Fruit fly (Drosophila melanogaster): ENCODE results near the gene CG12020.

The CG12020 gene

DNA sequence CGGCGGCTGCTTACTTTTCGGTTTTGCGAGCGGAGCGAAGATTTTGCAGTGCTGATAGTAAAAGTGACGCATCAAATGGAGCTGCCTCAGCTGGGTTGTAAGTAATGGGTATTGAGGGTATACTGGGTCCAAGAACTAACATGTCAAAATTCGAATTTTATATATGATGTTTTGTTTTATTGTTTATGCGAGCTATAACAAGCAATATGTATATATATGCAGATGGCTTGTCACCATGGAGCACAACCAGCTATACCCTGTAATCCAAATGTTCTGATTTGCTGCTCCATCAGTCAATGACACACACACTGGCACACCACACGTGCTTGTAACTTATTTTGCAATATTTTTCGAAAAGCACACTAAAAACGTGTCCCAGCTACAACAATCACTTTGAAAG is 32.4 kb downstream of the CG12020 start:
- peak; percentile 50 for TF ChIP-seq CG6792 (GFP tag; optimal IDR thresholded peaks at IDR 0.05)
- TF ChIP-seq Eip93F (GFP tag; optimal IDR thresholded peaks at IDR 0.05), result no peak
- TF ChIP-seq CG6854 (GFP tag; optimal IDR thresholded peaks at IDR 0.05), result no peak
- TF ChIP-seq CG9139 (GFP tag; optimal IDR thresholded peaks at IDR 0.05), result no peak
- TF ChIP-seq Met (GFP tag; optimal IDR thresholded peaks at IDR 0.05), result peak; percentile 79
- TF ChIP-seq Sox102F (GFP tag; optimal IDR thresholded peaks at IDR 0.05), result peak; percentile 69
- TF ChIP-seq esn (GFP tag; optimal IDR thresholded peaks at IDR 0.05), result peak; percentile 70
- TF ChIP-seq ss (GFP tag; optimal IDR thresholded peaks at IDR 0.05), result peak in 1 of 2 experiments; percentile 11
- TF ChIP-seq acj6 (GFP tag; optimal IDR thresholded peaks at IDR 0.05), result peak; percentile 77
- TF ChIP-seq Sox14 (GFP tag; optimal IDR thresholded peaks at IDR 0.05), result peak; percentile 80
- peak; percentile 57; the same call in 1 of the 3 replicates for TF ChIP-seq CG8119 (GFP tag; IDR thresholded peaks at IDR 0.05)
- TF ChIP-seq CG10669 (GFP tag; optimal IDR thresholded peaks at IDR 0.05), result peak; percentile 4
- peak; percentile 9 for TF ChIP-seq dac (GFP tag; optimal IDR thresholded peaks at IDR 0.05)
- TF ChIP-seq CG6163 (GFP tag; IDR thresholded peaks at IDR 0.05), result peak; percentile 84
- TF ChIP-seq CG11762 (GFP tag; optimal IDR thresholded peaks at IDR 0.05; ENCODE audit: insufficient read depth), result peak; percentile 34
- TF ChIP-seq Smox (GFP tag; optimal IDR thresholded peaks at IDR 0.05), result peak; percentile 71
- peak; percentile 87 for TF ChIP-seq eg (GFP tag; IDR thresholded peaks at IDR 0.05)
- peak; percentile 68 for TF ChIP-seq Lpt (GFP tag; optimal IDR thresholded peaks at IDR 0.05)
- no peak for TF ChIP-seq CG11902 (GFP tag; optimal IDR thresholded peaks at IDR 0.05)
- peak; percentile 71 for TF ChIP-seq CG32006 (GFP tag; optimal IDR thresholded peaks at IDR 0.05)
- TF ChIP-seq CG8319 (GFP tag; optimal IDR thresholded peaks at IDR 0.05), result no peak
- TF ChIP-seq CG6808 (GFP tag; optimal IDR thresholded peaks at IDR 0.05), result peak; percentile 28
- TF ChIP-seq CG31627 (GFP tag; optimal IDR thresholded peaks at IDR 0.05), result peak; percentile 73
- peak; percentile 30 for TF ChIP-seq CG1621 (tag; optimal IDR thresholded peaks at IDR 0.05)
- peak; percentile 38 for TF ChIP-seq CG8632 (GFP tag; optimal IDR thresholded peaks at IDR 0.05)
- no peak for TF ChIP-seq Blimp-1 (GFP tag; optimal IDR thresholded peaks at IDR 0.05)
- TF ChIP-seq salr (GFP tag; optimal IDR thresholded peaks at IDR 0.05), result peak in 1 of 2 experiments; percentile 69
- peak; percentile 51 for TF ChIP-seq CG34406 (GFP tag; optimal IDR thresholded peaks at IDR 0.05)
- TF ChIP-seq topi (GFP tag; optimal IDR thresholded peaks at IDR 0.05), result peak; percentile 60
- peak; percentile 57 for TF ChIP-seq CG3032 (tag; optimal IDR thresholded peaks at IDR 0.05)
- TF ChIP-seq Ets21C (GFP tag; optimal IDR thresholded peaks at IDR 0.05), result peak; percentile 47
- no peak for TF ChIP-seq fd85E (GFP tag; optimal IDR thresholded peaks at IDR 0.05)
- TF ChIP-seq CG16779 (tag; optimal IDR thresholded peaks at IDR 0.05), result peak; percentile 16
- TF ChIP-seq Ets96B (tag; optimal IDR thresholded peaks at IDR 0.05), result peak; percentile 43
- TF ChIP-seq lz (GFP tag; optimal IDR thresholded peaks at IDR 0.05), result peak; percentile 71
- TF ChIP-seq CG11294 (GFP tag; IDR thresholded peaks at IDR 0.05), result peak; percentile 74
- TF ChIP-seq Hr39 (GFP tag; optimal IDR thresholded peaks at IDR 0.05), result peak; percentile 81
- peak; percentile 83 for TF ChIP-seq Eip78C (GFP tag)
- peak; percentile 77 for TF ChIP-seq OdsH (GFP tag; optimal IDR thresholded peaks at IDR 0.05)
- peak; percentile 53 for TF ChIP-seq CG6276 (GFP tag; optimal IDR thresholded peaks at IDR 0.05)
- TF ChIP-seq CG3919 (GFP tag; optimal IDR thresholded peaks at IDR 0.05), result peak; percentile 63
- TF ChIP-seq fkh (GFP tag; optimal IDR thresholded peaks at IDR 0.05), result no peak
- peak; percentile 28 for TF ChIP-seq Sox15 (GFP tag; optimal IDR thresholded peaks at IDR 0.05)
- peak; percentile 38 for TF ChIP-seq CG7368 (GFP tag; optimal IDR thresholded peaks at IDR 0.05)
- peak; percentile 56 for TF ChIP-seq Hr4 (GFP tag; optimal IDR thresholded peaks at IDR 0.05)
- peak; percentile 59 for TF ChIP-seq vri (GFP tag; optimal IDR thresholded peaks at IDR 0.05)
- TF ChIP-seq svp (GFP tag), result peak; percentile 81
- peak; percentile 78 for TF ChIP-seq CG15336 (GFP tag; IDR thresholded peaks at IDR 0.05)
- peak; percentile 50 for TF ChIP-seq CG4318 (GFP tag; optimal IDR thresholded peaks at IDR 0.05)
- TF ChIP-seq dsx (GFP tag; optimal IDR thresholded peaks at IDR 0.05; ENCODE audit: poor library complexity, severe bottlenecking), result peak; percentile 9
- TF ChIP-seq cyc (GFP tag; optimal IDR thresholded peaks at IDR 0.05), result peak; percentile 62
- TF ChIP-seq fd59A (GFP tag; optimal IDR thresholded peaks at IDR 0.05), result peak; percentile 58

Measured in whole organism, prepupa.